Worm (Caenorhabditis elegans) whole organism, mixed stage, embryonic: ENCODE results near the gene mec-17.
A peak's percentile ranks its signal among the peaks of the same experiment; 100 is the strongest.

ENCODE experiments used
- ceh-43 ChIP-seq: fragments of 200-800 bp; sonication (Bioruptor generic); optimal IDR thresholded peaks from 2 replicates; lab custom pipeline; 2018; ENCODE audit warnings: mild to moderate bottlenecking, missing genetic modification characterization, moderate library complexity, missing compliant biosample characterization
- ces-1 ChIP-seq: fragments of 150-350 bp; optimal IDR thresholded peaks from 2 replicates; lab custom pipeline; 2014; ENCODE audit warnings: missing biosample characterization, missing genetic modification reagents, missing genetic modification characterization
- cnd-1 ChIP-seq: fragments of 200-800 bp; sonication (Bioruptor generic); optimal IDR thresholded peaks from 2 replicates; lab custom pipeline; 2018; ENCODE audit warnings: mild to moderate bottlenecking, missing genetic modification characterization, missing compliant biosample characterization
- drap-1 ChIP-seq: fragments of 200-800 bp; sonication (Bioruptor generic); optimal IDR thresholded peaks from 3 replicates; lab custom pipeline; 2018; ENCODE audit warnings: mild to moderate bottlenecking, missing genetic modification characterization, missing compliant biosample characterization
- elt-1 ChIP-seq: sonication (generic microtip); optimal IDR thresholded peaks from 2 replicates; lab custom pipeline; 2017; ENCODE audit warnings: missing genetic modification characterization, mild to moderate bottlenecking, missing compliant biosample characterization, antibody characterized with exemption, moderate library complexity, borderline replicate concordance; ENCODE audit not compliant: insufficient read depth
- elt-3 ChIP-seq: fragments of 150-350 bp; optimal IDR thresholded peaks from 2 replicates; lab custom pipeline; 2014; ENCODE audit warnings: missing biosample characterization, missing genetic modification characterization
- ham-2 ChIP-seq: fragments of 200-800 bp; sonication (Bioruptor generic); optimal IDR thresholded peaks from 2 replicates; lab custom pipeline; 2018; ENCODE audit warnings: mild to moderate bottlenecking, missing genetic modification characterization, missing compliant biosample characterization
- lin-13 ChIP-seq: fragments of 150-350 bp; optimal IDR thresholded peaks from 2 replicates; lab custom pipeline; 2014; ENCODE audit warnings: missing biosample characterization, missing genetic modification characterization
- lsy-2 ChIP-seq: fragments of 150-350 bp; optimal IDR thresholded peaks from 2 replicates; lab custom pipeline; 2014; ENCODE audit warnings: missing biosample characterization, missing genetic modification characterization
- mab-5 ChIP-seq: fragments of 150-350 bp; optimal IDR thresholded peaks from 2 replicates; lab custom pipeline; 2014; ENCODE audit warnings: missing biosample characterization, missing genetic modification characterization
- mep-1 ChIP-seq: fragments of 150-350 bp; optimal IDR thresholded peaks from 2 replicates; lab custom pipeline; 2017; ENCODE audit warnings: missing biosample characterization, missing genetic modification reagents, missing genetic modification characterization, inconsistent platforms
- mls-2 ChIP-seq: sonication (generic microtip); optimal IDR thresholded peaks from 2 replicates; lab custom pipeline; 2016; ENCODE audit warnings: mild to moderate bottlenecking, missing genetic modification characterization, moderate library complexity, missing compliant biosample characterization
- nhr-12 ChIP-seq: fragments of 150-350 bp; optimal IDR thresholded peaks from 2 replicates; lab custom pipeline; 2014; ENCODE audit warnings: missing biosample characterization, missing genetic modification characterization
- nhr-2 ChIP-seq: fragments of 150-350 bp; optimal IDR thresholded peaks from 2 replicates; lab custom pipeline; 2014; ENCODE audit warnings: missing biosample characterization, missing genetic modification characterization
- nhr-28 ChIP-seq: fragments of 150-350 bp; optimal IDR thresholded peaks from 2 replicates; lab custom pipeline; 2014; ENCODE audit warnings: missing biosample characterization, missing genetic modification characterization
- pha-4 ChIP-seq: fragments of 150-350 bp; optimal IDR thresholded peaks from 2 replicates; lab custom pipeline; 2018; ENCODE audit warnings: missing biosample characterization, missing genetic modification reagents, missing genetic modification characterization
- snpc-4 ChIP-seq: fragments of 150-350 bp; optimal IDR thresholded peaks from 2 replicates; lab custom pipeline; 2014; ENCODE audit warnings: missing biosample characterization, missing genetic modification characterization
- sptf-1 ChIP-seq: sonication (generic microtip); optimal IDR thresholded peaks from 2 replicates; lab custom pipeline; 2017; ENCODE audit warnings: mild to moderate bottlenecking, missing genetic modification characterization, moderate library complexity, missing compliant biosample characterization
- tbx-8 ChIP-seq: fragments of 200-800 bp; sonication (Bioruptor generic); optimal IDR thresholded peaks from 2 replicates; lab custom pipeline; 2018; ENCODE audit warnings: mild to moderate bottlenecking, missing genetic modification characterization, moderate library complexity, missing compliant biosample characterization
- unc-120 ChIP-seq: sonication (generic microtip); optimal IDR thresholded peaks from 2 replicates; lab custom pipeline; 2017; ENCODE audit warnings: missing genetic modification characterization, missing compliant biosample characterization; ENCODE audit not compliant: poor library complexity, severe bottlenecking
- unc-39 ChIP-seq: fragments of 150-350 bp; optimal IDR thresholded peaks from 2 replicates; lab custom pipeline; 2014; ENCODE audit warnings: missing biosample characterization, missing genetic modification characterization
- zip-8 ChIP-seq: fragments of 150-350 bp; optimal IDR thresholded peaks from 2 replicates; lab custom pipeline; 2014; ENCODE audit warnings: missing biosample characterization, missing genetic modification characterization

Gene mec-17

ce11 chrIV:7946899-7947499 lies 40.0 kb downstream of the mec-17 start, which contains the start of gene F20D12.12:
Gene F20D12.12 (plus strand): TSS chrIV:7947440.
- TF ChIP-seq sptf-1 (peak; percentile 61), lsy-2 (tag; lab: Kevin White, UChicago) (peak; percentile 94), ces-1 (GFP tag; lab: Kevin White, UChicago) (peak; percentile 66), pha-4 (tag; lab: Kevin White, UChicago) (peak; percentile 6), mls-2 (tag; lab: Kevin White, UChicago) (peak; percentile 23), drap-1 (GFP tag; lab: Kevin White, UChicago) (peak; percentile 4), unc-120 (tag; lab: Kevin White, UChicago) (peak; percentile 84), lin-13 (tag; lab: Kevin White, UChicago) (peak; percentile 50), mep-1 (tag; lab: Kevin White, UChicago) (peak; percentile 57)

ce11 chrIV:7946457-7946856 lies 40.5 kb downstream of the mec-17 start, which contains the start of gene czw-1:
Gene czw-1 (minus strand): TSS chrIV:7946825.
- TF ChIP-seq ces-1 (GFP tag; lab: Kevin White, UChicago) (no peak), lsy-2 (tag; lab: Kevin White, UChicago) (no peak), nhr-2 (tag; lab: Kevin White, UChicago) (no peak), sptf-1 (no peak), mab-5 (no peak), zip-8 (tag; lab: Kevin White, UChicago) (no peak), snpc-4 (tag; lab: Kevin White, UChicago) (no peak), pha-4 (tag; lab: Kevin White, UChicago) (no peak), drap-1 (GFP tag; lab: Kevin White, UChicago) (no peak), lin-13 (tag; lab: Kevin White, UChicago) (no peak), mep-1 (tag; lab: Kevin White, UChicago) (no peak)

ce11 chrIV:7943272-7943671 lies 43.7 kb downstream of the mec-17 start:
- TF ChIP-seq nhr-12 (tag; lab: Kevin White, UChicago) (no peak), lin-13 (tag; lab: Kevin White, UChicago) (no peak), ceh-43 (no peak), snpc-4 (tag; lab: Kevin White, UChicago) (no peak), nhr-28 (tag; lab: Kevin White, UChicago) (no peak), ham-2 (GFP tag; lab: Kevin White, UChicago) (no peak), unc-120 (tag; lab: Kevin White, UChicago) (no peak), tbx-8 (no peak), elt-3 (no peak), drap-1 (GFP tag; lab: Kevin White, UChicago) (no peak), unc-39 (tag; lab: Kevin White, UChicago) (no peak), elt-1 (tag; lab: Kevin White, UChicago) (no peak), sptf-1 (no peak), lsy-2 (tag; lab: Kevin White, UChicago) (no peak), mep-1 (tag; lab: Kevin White, UChicago) (no peak), nhr-2 (tag; lab: Kevin White, UChicago) (no peak)

ce11 chrIV:7940919-7941318 lies 46.1 kb downstream of the mec-17 start, which contains the start of gene exc-9:
Gene exc-9 (minus strand): TSS chrIV:7941019.
- no peak for TF ChIP-seq pha-4 (tag; lab: Kevin White, UChicago)
- no peak for TF ChIP-seq mab-5
- TF ChIP-seq, all 35 proteins: peak for 0

ce11 chrIV:7938834-7939233 lies 48.1 kb downstream of the mec-17 start, which contains the start of gene F20D12.7:
Gene F20D12.7 (minus strand): TSS chrIV:7938934.
- TF ChIP-seq cnd-1 (tag; lab: Kevin White, UChicago) (no peak), lsy-2 (tag; lab: Kevin White, UChicago) (no peak)
